Worm (Caenorhabditis elegans): ENCODE results near the gene C52E2.3.

- no peak for TF ChIP-seq ztf-23 (GFP tag; IDR thresholded peaks at IDR 0.05)
- no peak for TF ChIP-seq T22C8.4 (GFP tag; IDR thresholded peaks at IDR 0.05)
- TF ChIP-seq ref-1 (GFP tag; conservative IDR thresholded peaks at IDR 0.05): no peak
- no peak for TF ChIP-seq flt-1 (GFP tag; IDR thresholded peaks at IDR 0.05)
- TF ChIP-seq cog-1 (tag; optimal IDR thresholded peaks at IDR 0.05): no peak
- TF ChIP-seq tab-1 (GFP tag; IDR thresholded peaks at IDR 0.05): no peak
These were observed 39.6 kb downstream of the C52E2.3 start, which contains the start of gene math-9 for ce11 chrII:1890682-1891081.

Data from whole organism, midembryonic.